Fruit fly (Drosophila melanogaster) whole organism, embryonic: ENCODE measurements around the gene CG34030.

Source experiments
- Atf-2 ChIP-seq: fragments of 200-800 bp; sonication (Bioruptor generic); optimal IDR thresholded peaks from 2 replicates; lab custom pipeline; 2016; ENCODE audit warnings: missing biosample characterization, missing genetic modification characterization
- Atf6 ChIP-seq: fragments of 200-800 bp; sonication (Bioruptor generic); IDR thresholded peaks from 2 replicates; pipeline ENCODE4 v1.3.6; 2022; ENCODE audit warnings: missing biosample characterization, missing genetic modification characterization
- BEAF-32 ChIP-seq: fragments of 200-800 bp; sonication (Bioruptor generic); optimal IDR thresholded peaks from 3 replicates; lab custom pipeline; 2017; ENCODE audit warnings: missing biosample characterization, missing genetic modification characterization, mild to moderate bottlenecking, moderate library complexity, missing genetic modification reagents
- Bdp1 ChIP-seq: fragments of 200-800 bp; sonication (Bioruptor generic); optimal IDR thresholded peaks from 3 replicates; lab custom pipeline; 2016; ENCODE audit warnings: missing biosample characterization, missing genetic modification characterization
- Bgb ChIP-seq: fragments of 200-800 bp; sonication (Bioruptor generic); IDR thresholded peaks from 2 replicates; pipeline ENCODE4 v1.3.6; 2022; ENCODE audit warnings: missing biosample characterization, missing genetic modification characterization; ENCODE audit not compliant: partially characterized antibody
- CG10209 ChIP-seq: fragments of 200-800 bp; sonication (Bioruptor generic); optimal IDR thresholded peaks from 3 replicates; lab custom pipeline; 2017; ENCODE audit warnings: missing biosample characterization, mild to moderate bottlenecking, missing genetic modification characterization, missing genetic modification reagents
- CG10462 ChIP-seq: fragments of 200-800 bp; sonication (Bioruptor generic); optimal IDR thresholded peaks from 2 replicates; lab custom pipeline; 2016; ENCODE audit warnings: missing biosample characterization, missing genetic modification characterization
- CG12155 ChIP-seq: fragments of 200-800 bp; sonication (Bioruptor generic); optimal IDR thresholded peaks from 3 replicates; lab custom pipeline; 2016; ENCODE audit warnings: missing biosample characterization, missing genetic modification characterization
- CG12299 ChIP-seq: fragments of 200-800 bp; sonication (Bioruptor generic); optimal IDR thresholded peaks from 2 replicates; lab custom pipeline; 2018; ENCODE audit warnings: missing biosample characterization, mild to moderate bottlenecking, missing genetic modification characterization
- CG15514 ChIP-seq: fragments of 200-800 bp; sonication (Bioruptor generic); optimal IDR thresholded peaks from 3 replicates; lab custom pipeline; 2017; ENCODE audit warnings: missing biosample characterization, missing genetic modification characterization, mild to moderate bottlenecking, moderate library complexity, missing genetic modification reagents
- CG17361 ChIP-seq: fragments of 200-800 bp; sonication (Bioruptor generic); IDR thresholded peaks from 3 replicates; pipeline ENCODE4 v1.3.6; 2022; ENCODE audit warnings: missing biosample characterization, missing genetic modification characterization
- CG1832 ChIP-seq: fragments of 200-800 bp; sonication (Bioruptor generic); optimal IDR thresholded peaks from 2 replicates; lab custom pipeline; 2017; ENCODE audit warnings: missing biosample characterization, mild to moderate bottlenecking, missing genetic modification characterization, inconsistent platforms
- CG2116 ChIP-seq: fragments of 200-800 bp; sonication (Bioruptor generic); optimal IDR thresholded peaks from 3 replicates; lab custom pipeline; 2018; ENCODE audit warnings: missing biosample characterization, mild to moderate bottlenecking, missing genetic modification characterization
- CG3065 ChIP-seq: fragments of 200-800 bp; sonication (Bioruptor generic); optimal IDR thresholded peaks from 2 replicates; lab custom pipeline; 2016; ENCODE audit warnings: missing biosample characterization, missing genetic modification characterization
- CG7963 ChIP-seq: fragments of 200-800 bp; sonication (Bioruptor generic); IDR thresholded peaks from 3 replicates; pipeline ENCODE4 v1.3.6; 2022; ENCODE audit warnings: missing biosample characterization, missing genetic modification characterization; ENCODE audit not compliant: partially characterized antibody
- Dll ChIP-seq: fragments of 200-800 bp; sonication (Bioruptor generic); IDR thresholded peaks from 4 replicates; pipeline ENCODE4 v1.3.6; 2022; ENCODE audit warnings: missing biosample characterization, missing genetic modification characterization; ENCODE audit not compliant: partially characterized antibody
- Doc3 ChIP-seq: fragments of 200-800 bp; sonication (Bioruptor generic); IDR thresholded peaks from 3 replicates; pipeline ENCODE4 v1.3.6; 2022; ENCODE audit warnings: missing biosample characterization, missing genetic modification characterization; ENCODE audit not compliant: partially characterized antibody
- Dp ChIP-seq: fragments of 200-800 bp; sonication (Bioruptor generic); optimal IDR thresholded peaks from 2 replicates; lab custom pipeline; 2018; ENCODE audit warnings: missing biosample characterization, mild to moderate bottlenecking, missing genetic modification characterization, moderate library complexity
- E2f2 ChIP-seq: fragments of 200-800 bp; sonication (Bioruptor generic); IDR thresholded peaks from 2 replicates; pipeline ENCODE4 v1.3.6; 2022; ENCODE audit warnings: missing biosample characterization, missing genetic modification characterization
- Ets65A ChIP-seq: fragments of 200-800 bp; sonication (Bioruptor generic); peaks from one replicate; lab custom pipeline; 2016; ENCODE audit warnings: missing biosample characterization, missing genetic modification characterization
- Ets97D ChIP-seq: fragments of 200-800 bp; sonication (Bioruptor generic); optimal IDR thresholded peaks from 3 replicates; lab custom pipeline; 2016; ENCODE audit warnings: missing biosample characterization, missing genetic modification characterization
- Lhr ChIP-seq: fragments of 200-800 bp; sonication (Bioruptor generic); optimal IDR thresholded peaks from 3 replicates; lab custom pipeline; 2017; ENCODE audit warnings: mild to moderate bottlenecking, missing biosample characterization, missing genetic modification reagents, missing genetic modification characterization
- Lim3 ChIP-seq: fragments of 200-800 bp; sonication (Bioruptor generic); IDR thresholded peaks from 2 replicates; pipeline ENCODE4 v1.3.6; 2022; ENCODE audit warnings: missing biosample characterization, missing genetic modification characterization
- PHDP ChIP-seq: fragments of 200-800 bp; sonication (Bioruptor generic); optimal IDR thresholded peaks from 3 replicates; lab custom pipeline; 2018; ENCODE audit warnings: missing biosample characterization, mild to moderate bottlenecking, missing genetic modification characterization, moderate library complexity
- Xbp1 ChIP-seq: fragments of 200-800 bp; sonication (Bioruptor generic); optimal IDR thresholded peaks from 3 replicates; lab custom pipeline; 2016; ENCODE audit warnings: missing biosample characterization, mild to moderate bottlenecking, missing genetic modification characterization
- amos ChIP-seq: fragments of 200-800 bp; sonication (Bioruptor generic); IDR thresholded peaks from 2 replicates; pipeline ENCODE4 v1.3.6; 2022; ENCODE audit warnings: missing biosample characterization, missing genetic modification characterization; ENCODE audit not compliant: partially characterized antibody
- ato ChIP-seq: fragments of 200-800 bp; sonication (Bioruptor generic); IDR thresholded peaks from 2 replicates; pipeline ENCODE4 v1.3.6; 2022; ENCODE audit warnings: missing biosample characterization, missing genetic modification characterization; ENCODE audit not compliant: partially characterized antibody
- bbx ChIP-seq: fragments of 200-800 bp; sonication (Bioruptor generic); IDR thresholded peaks from 2 replicates; pipeline ENCODE4 v1.3.6; 2022; ENCODE audit warnings: missing biosample characterization, missing genetic modification characterization; ENCODE audit not compliant: partially characterized antibody
- chif ChIP-seq, 2 experiments: fragments of 200-800 bp; sonication (Bioruptor generic); optimal IDR thresholded peaks; 3 replicates each; lab custom pipeline; 2016; ENCODE audit warnings: missing biosample characterization in 2 of 2, missing genetic modification characterization in 2 of 2
- cwo ChIP-seq: fragments of 200-800 bp; sonication (Bioruptor generic); optimal IDR thresholded peaks from 3 replicates; lab custom pipeline; 2017; ENCODE audit warnings: missing biosample characterization, missing genetic modification characterization, mild to moderate bottlenecking, moderate library complexity, missing genetic modification reagents
- fd3F ChIP-seq: fragments of 200-800 bp; sonication (Bioruptor generic); optimal IDR thresholded peaks from 2 replicates; lab custom pipeline; 2018; ENCODE audit warnings: missing biosample characterization, mild to moderate bottlenecking, missing genetic modification characterization, moderate library complexity
- gcm2 ChIP-seq: fragments of 200-800 bp; sonication (Bioruptor generic); optimal IDR thresholded peaks from 2 replicates; lab custom pipeline; 2016; ENCODE audit warnings: missing biosample characterization, missing genetic modification characterization
- hbn ChIP-seq: fragments of 200-800 bp; sonication (Bioruptor generic); IDR thresholded peaks from 2 replicates; pipeline ENCODE4 v1.3.6; 2022; ENCODE audit warnings: missing biosample characterization, missing genetic modification characterization; ENCODE audit not compliant: partially characterized antibody
- inv ChIP-seq: fragments of 200-800 bp; sonication (Bioruptor generic); IDR thresholded peaks from 2 replicates; pipeline ENCODE4 v1.3.6; 2022; ENCODE audit warnings: missing biosample characterization, missing genetic modification characterization; ENCODE audit not compliant: partially characterized antibody
- jing ChIP-seq: fragments of 200-800 bp; sonication (Bioruptor generic); optimal IDR thresholded peaks from 2 replicates; lab custom pipeline; 2018; ENCODE audit warnings: missing biosample characterization, mild to moderate bottlenecking, missing genetic modification characterization
- mld ChIP-seq: fragments of 200-800 bp; sonication (Bioruptor generic); IDR thresholded peaks from 3 replicates; pipeline ENCODE4 v1.3.6; 2022; ENCODE audit warnings: missing biosample characterization, missing genetic modification characterization; ENCODE audit not compliant: partially characterized antibody
- oc ChIP-seq: fragments of 200-800 bp; sonication (Bioruptor generic); optimal IDR thresholded peaks from 2 replicates; lab custom pipeline; 2018; ENCODE audit warnings: missing biosample characterization, mild to moderate bottlenecking, missing genetic modification characterization, moderate library complexity
- org-1 ChIP-seq: fragments of 200-800 bp; sonication (Bioruptor generic); optimal IDR thresholded peaks from 2 replicates; lab custom pipeline; 2017; ENCODE audit warnings: missing biosample characterization, missing genetic modification characterization
- otp ChIP-seq: fragments of 200-800 bp; sonication (Bioruptor generic); IDR thresholded peaks from 3 replicates; pipeline ENCODE4, ENCODE4 v1.3.6; 2022; ENCODE audit warnings: missing biosample characterization, missing genetic modification characterization
- pb ChIP-seq: fragments of 200-800 bp; sonication (Bioruptor generic); optimal IDR thresholded peaks from 3 replicates; lab custom pipeline; 2016; ENCODE audit warnings: missing biosample characterization, missing genetic modification characterization
- pnt ChIP-seq: fragments of 200-800 bp; sonication (Bioruptor generic); optimal IDR thresholded peaks from 3 replicates; lab custom pipeline; 2016; ENCODE audit warnings: missing biosample characterization, missing genetic modification characterization
- sna ChIP-seq: fragments of 200-800 bp; sonication (Bioruptor generic); IDR thresholded peaks from 2 replicates; pipeline ENCODE4 v1.3.6; 2022; ENCODE audit warnings: missing biosample characterization, missing genetic modification characterization; ENCODE audit not compliant: partially characterized antibody
- tgo ChIP-seq: fragments of 200-800 bp; sonication (Bioruptor generic); IDR thresholded peaks from 3 replicates; pipeline ENCODE4 v1.3.6; 2022; ENCODE audit warnings: missing biosample characterization, missing genetic modification characterization
- vnd ChIP-seq: fragments of 200-800 bp; sonication (Bioruptor generic); IDR thresholded peaks from 3 replicates; pipeline ENCODE4 v1.3.6; 2022; ENCODE audit warnings: missing biosample characterization, missing genetic modification characterization; ENCODE audit not compliant: partially characterized antibody
- wor ChIP-seq: fragments of 200-800 bp; sonication (Bioruptor generic); IDR thresholded peaks from 2 replicates; pipeline ENCODE4 v1.3.6; 2022; ENCODE audit warnings: missing biosample characterization, missing genetic modification characterization

Gene CG34030

dm6 chr3L:7094020-7094419, 19.0 kb upstream of the CG34030 start (continued):
- TF ChIP-seq vnd (GFP tag; lab: Robert Waterston, UW) (peak; percentile 42; the same call in 1 of the 3 replicates), cwo (GFP tag; lab: Kevin White, UChicago) (no peak), Doc3 (peak; percentile 57; the same call in 2 of the 3 replicates), fd3F (GFP tag; lab: Kevin White, UChicago) (no peak), Ets97D (GFP tag; lab: Kevin White, UChicago) (no peak), CG10209 (GFP tag; lab: Kevin White, UChicago) (no peak), CG3065 (GFP tag; lab: Kevin White, UChicago) (no peak), hbn (peak; percentile 44; the same call in 1 of the 2 replicates), CG12155 (GFP tag; lab: Kevin White, UChicago) (no peak), bbx (GFP tag; lab: Robert Waterston, UW) (peak; percentile 56), Dp (GFP tag; lab: Kevin White, UChicago) (peak; percentile 68), CG15514 (no peak), Dll (peak; percentile 69), Lim3 (GFP tag; lab: Robert Waterston, UW) (no peak), sna (GFP tag; lab: Robert Waterston, UW) (0 out of 2 replicates have a peak, but pooled peaks have one; percentile 17), Atf-2 (GFP tag; lab: Kevin White, UChicago) (no peak), Lhr (GFP tag; lab: Kevin White, UChicago) (no peak), CG12299 (no peak), gcm2 (GFP tag; lab: Kevin White, UChicago) (no peak), Bgb (GFP tag; lab: Robert Waterston, UW) (peak; percentile 73), Xbp1 (GFP tag; lab: Kevin White, UChicago) (no peak), CG1832 (no peak), pb (GFP tag; lab: Kevin White, UChicago) (no peak), otp (no peak), oc (tag; lab: Kevin White, UChicago) (no peak), CG17361 (GFP tag; lab: Robert Waterston, UW) (no peak), tgo (no peak), BEAF-32 (GFP tag; lab: Kevin White, UChicago) (peak; percentile 50), jing (GFP tag; lab: Kevin White, UChicago) (no peak), Atf6 (GFP tag; lab: Robert Waterston, UW) (no peak), wor (GFP tag; lab: Robert Waterston, UW) (no peak), E2f2 (GFP tag; lab: Robert Waterston, UW) (peak; percentile 97), PHDP (tag; lab: Kevin White, UChicago) (no peak), amos (GFP tag; lab: Robert Waterston, UW) (peak; percentile 71), chif (GFP tag; optimal IDR thresholded peaks at IDR 0.05; lab: Kevin White, UChicago) (no peak), CG7963 (GFP tag; lab: Robert Waterston, UW) (peak; percentile 47; the same call in 2 of the 3 replicates), CG10462 (GFP tag; lab: Kevin White, UChicago) (no peak), Bdp1 (no peak), CG2116 (GFP tag; lab: Kevin White, UChicago) (peak; percentile 77), ato (GFP tag; lab: Robert Waterston, UW) (peak; percentile 58; the same call in 1 of the 2 replicates), Ets65A (GFP tag; lab: Kevin White, UChicago) (no peak), org-1 (GFP tag; lab: Kevin White, UChicago) (no peak), pnt (GFP tag; lab: Kevin White, UChicago) (no peak), mld (GFP tag; lab: Robert Waterston, UW) (peak; percentile 51; the same call in 1 of the 3 replicates), inv (peak; percentile 49; the same call in 1 of the 2 replicates)
